Worm (Caenorhabditis elegans): Measurements from ENCODE around the gene vps-33.2.
A peak's percentile ranks its signal among the peaks of the same experiment; 100 is the strongest.

DNA sequence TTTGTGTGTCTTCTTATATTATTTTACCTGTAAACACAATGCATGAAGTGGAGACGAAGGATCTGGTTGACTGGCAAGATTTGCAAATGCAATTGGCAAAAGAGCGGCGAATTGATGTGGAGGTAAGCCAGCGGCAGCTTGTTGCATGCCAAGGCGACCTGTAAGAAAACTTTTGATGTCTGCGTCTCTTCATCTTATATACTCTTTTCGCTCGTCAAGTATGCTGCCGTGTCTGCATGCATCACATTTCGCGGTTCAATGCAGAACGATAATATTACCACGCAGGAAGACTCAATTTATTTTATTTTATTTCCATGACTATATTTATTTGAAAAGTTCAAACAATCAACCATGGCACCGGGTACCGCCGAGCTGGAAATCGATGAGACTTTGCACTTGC lies at the start of gene vps-33.2:
- TF ChIP-seq F55B11.4 (tag; optimal IDR thresholded peaks at IDR 0.05; ENCODE audit: borderline replicate concordance, insufficient read depth) (no peak), ztf-26 (tag; optimal IDR thresholded peaks at IDR 0.05) (no peak), nhr-27 (tag; optimal IDR thresholded peaks at IDR 0.05) (no peak), hmg-20 (GFP tag; IDR thresholded peaks at IDR 0.05) (no peak), lsy-27 (tag; optimal IDR thresholded peaks at IDR 0.05; ENCODE audit: borderline replicate concordance, insufficient read depth) (no peak), nhr-179 (tag; optimal IDR thresholded peaks at IDR 0.05) (no peak), cebp-1 (GFP tag; IDR thresholded peaks at IDR 0.05) (no peak), cebp-1 (tag; optimal IDR thresholded peaks at IDR 0.05) (peak; percentile 41), F57A8.1 (GFP tag; optimal IDR thresholded peaks at IDR 0.05) (no peak), ama-1 (optimal IDR thresholded peaks at IDR 0.05) (no peak), ama-1 (GFP tag; optimal IDR thresholded peaks at IDR 0.05) (no peak), dpl-1 (GFP tag; optimal IDR thresholded peaks at IDR 0.05) (no peak), egl-44 (GFP tag; IDR thresholded peaks at IDR 0.05) (no peak), F39B2.1 (GFP tag; IDR thresholded peaks at IDR 0.05) (no peak), F23B12.7 (tag; optimal IDR thresholded peaks at IDR 0.05; ENCODE audit: insufficient read depth) (no peak), ccch-3 (GFP tag; optimal IDR thresholded peaks at IDR 0.05) (no peak)

Measured in whole organism, young adult.